Fruit fly (Drosophila melanogaster) whole organism, embryonic: ENCODE data around the gene CG12301.
A peak's percentile ranks its signal among the peaks of the same experiment; 100 is the strongest.

Experiments
- Aef1 ChIP-seq: fragments of 200-800 bp; sonication (Bioruptor generic); IDR thresholded peaks from 3 replicates; pipeline ENCODE4 v1.3.6; 2022; ENCODE audit warnings: missing biosample characterization, missing genetic modification characterization
- Bteb2 ChIP-seq: fragments of 200-800 bp; sonication (Bioruptor generic); optimal IDR thresholded peaks from 2 replicates; lab custom pipeline; 2016; ENCODE audit warnings: missing biosample characterization, missing genetic modification characterization
- CG10274 ChIP-seq: fragments of 200-800 bp; sonication (Bioruptor generic); optimal IDR thresholded peaks from 3 replicates; lab custom pipeline; 2017; ENCODE audit warnings: missing biosample characterization, mild to moderate bottlenecking, missing genetic modification characterization
- CG10431 ChIP-seq: fragments of 200-800 bp; sonication (Bioruptor generic); optimal IDR thresholded peaks from 3 replicates; lab custom pipeline; 2018; ENCODE audit warnings: missing biosample characterization, mild to moderate bottlenecking, missing genetic modification characterization
- CG11398 ChIP-seq: fragments of 200-800 bp; sonication (Bioruptor generic); optimal IDR thresholded peaks from 2 replicates; lab custom pipeline; 2016; ENCODE audit warnings: missing biosample characterization, missing genetic modification characterization
- CG12659 ChIP-seq: fragments of 200-800 bp; sonication (Bioruptor generic); optimal IDR thresholded peaks from 3 replicates; lab custom pipeline; 2017; ENCODE audit warnings: mild to moderate bottlenecking, missing biosample characterization, missing genetic modification reagents, missing genetic modification characterization
- CG14965 ChIP-seq: fragments of 200-800 bp; sonication (Bioruptor generic); optimal IDR thresholded peaks from 2 replicates; lab custom pipeline; 2016; ENCODE audit warnings: missing biosample characterization, missing genetic modification characterization, borderline replicate concordance
- CG1832 ChIP-seq: fragments of 200-800 bp; sonication (Bioruptor generic); optimal IDR thresholded peaks from 2 replicates; lab custom pipeline; 2017; ENCODE audit warnings: missing biosample characterization, mild to moderate bottlenecking, missing genetic modification characterization, inconsistent platforms
- CG18764 ChIP-seq: fragments of 200-800 bp; sonication (Bioruptor generic); optimal IDR thresholded peaks from 3 replicates; lab custom pipeline; 2016; ENCODE audit warnings: missing biosample characterization, missing genetic modification characterization
- CG2120 ChIP-seq: fragments of 200-800 bp; sonication (Bioruptor generic); optimal IDR thresholded peaks from 3 replicates; lab custom pipeline; 2016; ENCODE audit warnings: missing biosample characterization, missing genetic modification characterization
- CG2199 ChIP-seq: fragments of 200-800 bp; sonication (Bioruptor generic); IDR thresholded peaks from 3 replicates; pipeline ENCODE4 v1.3.6; 2022; ENCODE audit warnings: missing biosample characterization, missing genetic modification characterization
- CG3281 ChIP-seq: fragments of 200-800 bp; sonication (Bioruptor generic); optimal IDR thresholded peaks from 3 replicates; lab custom pipeline; 2017; ENCODE audit warnings: missing biosample characterization, mild to moderate bottlenecking, missing genetic modification characterization
- CG34422 ChIP-seq: fragments of 200-800 bp; sonication (Bioruptor generic); IDR thresholded peaks from 3 replicates; pipeline ENCODE4 v1.3.6; 2022; ENCODE audit warnings: missing biosample characterization, missing genetic modification characterization
- CG4820 ChIP-seq: fragments of 200-800 bp; sonication (Bioruptor generic); optimal IDR thresholded peaks from 3 replicates; lab custom pipeline; 2016; ENCODE audit warnings: missing biosample characterization, missing genetic modification characterization
- CG6689 ChIP-seq: fragments of 200-800 bp; sonication (Bioruptor generic); IDR thresholded peaks from 2 replicates; pipeline ENCODE4 v1.3.6; 2022; ENCODE audit warnings: missing biosample characterization, missing genetic modification characterization
- CG8089 ChIP-seq: fragments of 200-800 bp; sonication (Bioruptor generic); optimal IDR thresholded peaks from 3 replicates; lab custom pipeline; 2016; ENCODE audit warnings: missing biosample characterization, missing genetic modification characterization
- CG8765 ChIP-seq: fragments of 200-800 bp; sonication (Bioruptor generic); IDR thresholded peaks from 2 replicates; pipeline ENCODE4 v1.3.6; 2022; ENCODE audit warnings: missing biosample characterization, missing genetic modification characterization
- CG8944 ChIP-seq: fragments of 200-800 bp; sonication (Bioruptor generic); optimal IDR thresholded peaks from 3 replicates; lab custom pipeline; 2016; ENCODE audit warnings: missing biosample characterization, missing genetic modification characterization
- CG9817 ChIP-seq: fragments of 200-800 bp; sonication (Bioruptor generic); optimal IDR thresholded peaks from 2 replicates; lab custom pipeline; 2018; ENCODE audit warnings: missing biosample characterization, mild to moderate bottlenecking, missing genetic modification characterization, moderate library complexity
- CTCF ChIP-seq: fragments of 200-800 bp; sonication (Bioruptor generic); optimal IDR thresholded peaks from 2 replicates; lab custom pipeline; 2017; ENCODE audit warnings: missing biosample characterization, mild to moderate bottlenecking, missing genetic modification characterization, moderate library complexity
- D ChIP-seq, 2 experiments: fragments of 200-800 bp in 1 of 2; fragments of >200 bp in 1 of 2; sonication (Bioruptor generic) in 1 of 2; optimal IDR thresholded peaks; 2 replicates in 1 of 2; 3 replicates in 1 of 2; lab custom pipeline; 2017; ENCODE audit warnings: mild to moderate bottlenecking in 1 of 2, missing biosample characterization in 1 of 2, missing genetic modification characterization in 1 of 2, missing genetic modification reagents in 1 of 2
- Dek ChIP-seq: fragments of 200-800 bp; sonication (Bioruptor generic); optimal IDR thresholded peaks from 3 replicates; lab custom pipeline; 2019; ENCODE audit warnings: missing biosample characterization, mild to moderate bottlenecking, missing genetic modification characterization, moderate library complexity
- Drgx ChIP-seq: fragments of 200-800 bp; sonication (Bioruptor generic); IDR thresholded peaks from 2 replicates; pipeline ENCODE4 v1.3.6; 2022; ENCODE audit warnings: missing biosample characterization, missing genetic modification characterization
- E2f2 ChIP-seq: fragments of 200-800 bp; sonication (Bioruptor generic); IDR thresholded peaks from 2 replicates; pipeline ENCODE4 v1.3.6; 2022; ENCODE audit warnings: missing biosample characterization, missing genetic modification characterization
- HmgZ ChIP-seq: fragments of 200-800 bp; sonication (Bioruptor generic); optimal IDR thresholded peaks from 2 replicates; lab custom pipeline; 2018; ENCODE audit warnings: missing biosample characterization, mild to moderate bottlenecking, missing genetic modification characterization
- Hr78 ChIP-seq, 2 experiments: fragments of 200-800 bp in 1 of 2; fragments of >200 bp in 1 of 2; sonication (Bioruptor generic) in 1 of 2; optimal IDR thresholded peaks; 2 replicates each; lab custom pipeline; 2017 to 2019; ENCODE audit warnings: missing biosample characterization in 2 of 2, missing genetic modification characterization in 2 of 2, mild to moderate bottlenecking in 1 of 2, moderate library complexity in 1 of 2
- Max ChIP-seq: fragments of 200-800 bp; sonication (Bioruptor generic); optimal IDR thresholded peaks from 2 replicates; lab custom pipeline; 2016; ENCODE audit warnings: missing biosample characterization, mild to moderate bottlenecking, missing genetic modification characterization
- Opbp ChIP-seq: fragments of 200-800 bp; sonication (Bioruptor generic); IDR thresholded peaks from 3 replicates; pipeline ENCODE4 v1.3.6; 2022; ENCODE audit warnings: missing biosample characterization, missing genetic modification characterization; ENCODE audit not compliant: partially characterized antibody
- Pdp1 ChIP-seq, 2 experiments: fragments of 200-800 bp; sonication (Bioruptor generic); optimal IDR thresholded peaks; 3 replicates each; lab custom pipeline; 2016; ENCODE audit warnings: missing biosample characterization in 2 of 2, missing genetic modification characterization in 2 of 2, mild to moderate bottlenecking in 1 of 2, moderate library complexity in 1 of 2
- abd-A ChIP-seq: fragments of 200-800 bp; sonication (Bioruptor generic); optimal IDR thresholded peaks from 3 replicates; lab custom pipeline; 2019; ENCODE audit warnings: missing biosample characterization, mild to moderate bottlenecking, missing genetic modification characterization, moderate library complexity
- az2 ChIP-seq: fragments of 200-800 bp; sonication (Bioruptor generic); optimal IDR thresholded peaks from 3 replicates; lab custom pipeline; 2016; ENCODE audit warnings: missing biosample characterization, missing genetic modification characterization
- br ChIP-seq: fragments of >200 bp; optimal IDR thresholded peaks from 2 replicates; lab custom pipeline; 2017
- esg ChIP-seq: fragments of 200-800 bp; sonication (Bioruptor generic); conservative IDR thresholded peaks from 2 replicates; pipeline ENCODE4 v1.3.6; 2022; ENCODE audit warnings: missing biosample characterization, missing genetic modification characterization
- exex ChIP-seq: fragments of 200-800 bp; sonication (Bioruptor generic); optimal IDR thresholded peaks from 4 replicates; lab custom pipeline; 2018; ENCODE audit warnings: missing biosample characterization, mild to moderate bottlenecking, missing genetic modification characterization, moderate library complexity
- ftz-f1 ChIP-seq: fragments of 200-800 bp; sonication (Bioruptor generic); optimal IDR thresholded peaks from 2 replicates; lab custom pipeline; 2016; ENCODE audit warnings: missing biosample characterization, missing genetic modification characterization
- fu2 ChIP-seq: fragments of 200-800 bp; sonication (Bioruptor generic); optimal IDR thresholded peaks from 2 replicates; lab custom pipeline; 2016; ENCODE audit warnings: missing biosample characterization, missing genetic modification characterization
- ind ChIP-seq: fragments of 200-800 bp; sonication (Bioruptor generic); optimal IDR thresholded peaks from 3 replicates; lab custom pipeline; 2016; ENCODE audit warnings: missing biosample characterization, missing genetic modification characterization
- klu ChIP-seq: fragments of 200-800 bp; sonication (Bioruptor generic); IDR thresholded peaks from 2 replicates; pipeline ENCODE4 v1.3.6; 2022; ENCODE audit warnings: missing biosample characterization, missing genetic modification characterization
- lbe ChIP-seq: fragments of 200-800 bp; sonication (Bioruptor generic); optimal IDR thresholded peaks from 2 replicates; lab custom pipeline; 2016; ENCODE audit warnings: missing biosample characterization, mild to moderate bottlenecking, missing genetic modification characterization
- lilli ChIP-seq: fragments of 200-800 bp; sonication (Bioruptor generic); optimal IDR thresholded peaks from 3 replicates; lab custom pipeline; 2016; ENCODE audit warnings: missing biosample characterization, missing genetic modification characterization
- mld ChIP-seq: fragments of 200-800 bp; sonication (Bioruptor generic); IDR thresholded peaks from 3 replicates; pipeline ENCODE4 v1.3.6; 2022; ENCODE audit warnings: missing biosample characterization, missing genetic modification characterization; ENCODE audit not compliant: partially characterized antibody
- nerfin-1 ChIP-seq: fragments of 200-800 bp; sonication (Bioruptor generic); optimal IDR thresholded peaks from 3 replicates; lab custom pipeline; 2019; ENCODE audit warnings: missing biosample characterization, mild to moderate bottlenecking, missing genetic modification characterization, moderate library complexity
- pb ChIP-seq: fragments of 200-800 bp; sonication (Bioruptor generic); optimal IDR thresholded peaks from 3 replicates; lab custom pipeline; 2016; ENCODE audit warnings: missing biosample characterization, missing genetic modification characterization
- prd ChIP-seq, 3 experiments: fragments of >200 bp in 2 of 3; fragments of 200-800 bp in 1 of 3; sonication (Bioruptor generic) in 1 of 3; optimal IDR thresholded peaks in 2 of 3; IDR thresholded peaks in 1 of 3; 2 replicates in 2 of 3; 3 replicates in 1 of 3; pipeline versions ENCODE4 v1.3.6 to Lab custom; 2017 to 2022; ENCODE audit warnings: missing biosample characterization in 1 of 3, missing genetic modification characterization in 1 of 3
- tgo ChIP-seq: fragments of 200-800 bp; sonication (Bioruptor generic); IDR thresholded peaks from 3 replicates; pipeline ENCODE4 v1.3.6; 2022; ENCODE audit warnings: missing biosample characterization, missing genetic modification characterization
- toy ChIP-seq: fragments of 200-800 bp; sonication (Bioruptor generic); IDR thresholded peaks from 2 replicates; pipeline ENCODE4 v1.3.6; 2022; ENCODE audit warnings: missing biosample characterization, missing genetic modification characterization
- trem ChIP-seq: fragments of 200-800 bp; optimal IDR thresholded peaks from 3 replicates; lab custom pipeline; 2019; ENCODE audit warnings: missing biosample characterization, mild to moderate bottlenecking, missing genetic modification characterization, moderate library complexity
- vfl ChIP-seq: fragments of 200-800 bp; sonication (Bioruptor generic); optimal IDR thresholded peaks from 2 replicates; lab custom pipeline; 2016; ENCODE audit warnings: missing biosample characterization, missing genetic modification characterization

The CG12301 gene

dm6 chr3L:15536550-15536949, 44.0 kb upstream of the CG12301 start:
- TF ChIP-seq E2f2 (GFP tag; lab: Robert Waterston, UW) = no peak
- peak; percentile 70; the same call in 2 of the 3 replicates for TF ChIP-seq CG2199
- no peak for TF ChIP-seq CG8944 (GFP tag; lab: Kevin White, UChicago)
- TF ChIP-seq Hr78 (GFP tag; optimal IDR thresholded peaks at IDR 0.05; lab: Kevin White, UChicago) = peak in 1 of 2 experiments; percentile 65
- no peak for TF ChIP-seq CG6689 (GFP tag; lab: Robert Waterston, UW)
- TF ChIP-seq exex (tag; lab: Kevin White, UChicago) = peak; percentile 35
- no peak for TF ChIP-seq CG34422 (GFP tag; lab: Robert Waterston, UW)
- TF ChIP-seq CG12659 (GFP tag; lab: Kevin White, UChicago) = no peak
- no peak for TF ChIP-seq Drgx (GFP tag; lab: Robert Waterston, UW)
- TF ChIP-seq prd (optimal IDR thresholded peaks at IDR 0.05; lab: Kevin White, UChicago) = no peak
- TF ChIP-seq prd (GFP tag; IDR thresholded peaks at IDR 0.05; lab: Robert Waterston, UW) = no peak
- TF ChIP-seq vfl (GFP tag; lab: Kevin White, UChicago) = no peak
- TF ChIP-seq trem (tag; lab: Kevin White, UChicago) = no peak
- no peak for TF ChIP-seq CG11398 (GFP tag; lab: Kevin White, UChicago)
- TF ChIP-seq CG2120 (GFP tag; lab: Kevin White, UChicago) = no peak
- no peak for TF ChIP-seq CG8089 (GFP tag; lab: Kevin White, UChicago)
- no peak for TF ChIP-seq ftz-f1
- TF ChIP-seq CG9817 = no peak
- TF ChIP-seq CG10431 (GFP tag; lab: Kevin White, UChicago) = no peak

- peak; percentile 16 for TF ChIP-seq fu2
- peak; percentile 63 for TF ChIP-seq CG4820 (GFP tag; lab: Kevin White, UChicago)
- no peak for TF ChIP-seq CG8765 (GFP tag; lab: Robert Waterston, UW)
- TF ChIP-seq klu (GFP tag; lab: Robert Waterston, UW) = peak; percentile 44; the same call in 1 of the 2 replicates
- no peak for TF ChIP-seq mld (GFP tag; lab: Robert Waterston, UW)
- TF ChIP-seq br = no peak
- no peak for TF ChIP-seq lbe (GFP tag; lab: Kevin White, UChicago)
- no peak for TF ChIP-seq Opbp
- peak; percentile 64 for TF ChIP-seq ind (GFP tag; lab: Kevin White, UChicago)
- TF ChIP-seq CG18764 (GFP tag; lab: Kevin White, UChicago) = no peak
- TF ChIP-seq Max (GFP tag; lab: Kevin White, UChicago) = peak; percentile 55
- no peak for TF ChIP-seq abd-A (tag; lab: Kevin White, UChicago)
- TF ChIP-seq CG14965 (GFP tag; lab: Kevin White, UChicago) = no peak
- peak in 1 of 2 experiments; percentile 32 for TF ChIP-seq Pdp1 (GFP tag; optimal IDR thresholded peaks at IDR 0.05; lab: Kevin White, UChicago)
- TF ChIP-seq tgo = peak; percentile 61
- no peak for TF ChIP-seq D (optimal IDR thresholded peaks at IDR 0.05; lab: Kevin White, UChicago)
- TF ChIP-seq D (GFP tag; optimal IDR thresholded peaks at IDR 0.05; lab: Kevin White, UChicago) = peak; percentile 64
- TF ChIP-seq pb (GFP tag; lab: Kevin White, UChicago) = no peak
- peak; percentile 58 for TF ChIP-seq nerfin-1 (tag; lab: Kevin White, UChicago)
- TF ChIP-seq lilli (GFP tag; lab: Kevin White, UChicago) = peak; percentile 63
- TF ChIP-seq az2 (GFP tag; lab: Kevin White, UChicago) = peak; percentile 68
- peak; percentile 46 for TF ChIP-seq Bteb2 (GFP tag; lab: Kevin White, UChicago)
- peak; percentile 46 for TF ChIP-seq esg (GFP tag; lab: Robert Waterston, UW)
- 0 out of 2 replicates have a peak, but pooled peaks have one; percentile 16 for TF ChIP-seq toy (GFP tag; lab: Robert Waterston, UW)
- TF ChIP-seq CG3281 (GFP tag; lab: Kevin White, UChicago) = peak; percentile 70
- TF ChIP-seq CTCF (GFP tag; lab: Kevin White, UChicago) = peak; percentile 15
- TF ChIP-seq Dek = peak; percentile 43
- peak; percentile 47 for TF ChIP-seq CG10274 (GFP tag; lab: Kevin White, UChicago)
- no peak for TF ChIP-seq HmgZ (tag; lab: Kevin White, UChicago)
- 0 out of 3 replicates have a peak, but pooled peaks have one; percentile 10 for TF ChIP-seq Aef1 (GFP tag; lab: Robert Waterston, UW)
- no peak for TF ChIP-seq CG8089 (GFP tag; lab: Kevin White, UChicago)
- TF ChIP-seq CG1832 (GFP tag; lab: Kevin White, UChicago) = no peak
- TF ChIP-seq CG11398 (GFP tag; lab: Kevin White, UChicago) = peak; percentile 1
Measured at dm6 chr3L:15537916-15538581, 42.6 kb upstream of the CG12301 start.
